Worm (Caenorhabditis elegans): Measurements from ENCODE around the gene C05C12.5.

ce11 chrIV:11210781-11211256 is 50.2 kb downstream of the C05C12.5 start, which contains the start of gene adk-1:
- TF ChIP-seq blmp-1 (tag; optimal IDR thresholded peaks at IDR 0.05) (no peak), nhr-76 (tag; optimal IDR thresholded peaks at IDR 0.05) (no peak), nhr-237 (tag; optimal IDR thresholded peaks at IDR 0.05) (no peak), lsy-2 (tag; optimal IDR thresholded peaks at IDR 0.05) (no peak), ztf-11 (tag; optimal IDR thresholded peaks at IDR 0.05) (no peak), unc-62 (GFP tag; optimal IDR thresholded peaks at IDR 0.05) (no peak), lin-32 (GFP tag; optimal IDR thresholded peaks at IDR 0.05) (no peak)
